Fruit fly (Drosophila melanogaster) Kc167 (cell line): ENCODE results near the gene bun.

ENCODE experiments used
- Myc ChIP-seq: fragments of >200 bp; optimal IDR thresholded peaks from 2 replicates; lab custom pipeline; 2017; ENCODE audit warnings: missing external identifiers
- Sin3A ChIP-seq: fragments of >200 bp; optimal IDR thresholded peaks from 2 replicates; lab custom pipeline; 2018; ENCODE audit warnings: missing external identifiers
- h ChIP-seq: fragments of >200 bp; optimal IDR thresholded peaks from 3 replicates; lab custom pipeline; 2018; ENCODE audit warnings: missing external identifiers
- ttk ChIP-seq: sonication (Bioruptor generic); optimal IDR thresholded peaks from 2 replicates; lab custom pipeline; 2017; ENCODE audit warnings: missing external identifiers

dm6 chr2L:12487311-12487710, 59.1 kb downstream of the bun start:
- TF ChIP-seq Sin3A, result no peak
- no peak for TF ChIP-seq ttk
- no peak for TF ChIP-seq Myc
- TF ChIP-seq h, result no peak
